Fruit fly (Drosophila melanogaster) whole organism, embryonic: ENCODE measurements around the gene CG18636.

Experiments used
- CG11560 ChIP-seq: fragments of 200-800 bp; sonication (Bioruptor generic); IDR thresholded peaks from 3 replicates; pipeline ENCODE4 v1.3.6; 2022; ENCODE audit warnings: missing biosample characterization, missing genetic modification characterization
- CG17359 ChIP-seq: fragments of 200-800 bp; sonication (Bioruptor generic); optimal IDR thresholded peaks from 3 replicates; lab custom pipeline; 2018; ENCODE audit warnings: missing biosample characterization, mild to moderate bottlenecking, missing genetic modification characterization, moderate library complexity
- CG4404 ChIP-seq: fragments of 200-800 bp; sonication (Bioruptor generic); IDR thresholded peaks from 2 replicates; pipeline ENCODE4 v1.3.6; 2022; ENCODE audit warnings: missing biosample characterization, missing genetic modification characterization
- CG7271 ChIP-seq: fragments of 200-800 bp; sonication (Bioruptor generic); optimal IDR thresholded peaks from 2 replicates; lab custom pipeline; 2018; ENCODE audit warnings: missing biosample characterization, mild to moderate bottlenecking, missing genetic modification characterization, moderate library complexity
- CG8924 ChIP-seq: fragments of 200-800 bp; optimal IDR thresholded peaks from 3 replicates; lab custom pipeline; 2019; ENCODE audit warnings: missing biosample characterization, mild to moderate bottlenecking, missing genetic modification characterization, moderate library complexity
- Nf-YA ChIP-seq: fragments of 200-800 bp; sonication (Bioruptor generic); IDR thresholded peaks from 2 replicates; pipeline ENCODE4 v1.3.6; 2022; ENCODE audit warnings: missing biosample characterization, missing genetic modification characterization
- gcm2 ChIP-seq: fragments of 200-800 bp; sonication (Bioruptor generic); optimal IDR thresholded peaks from 2 replicates; lab custom pipeline; 2016; ENCODE audit warnings: missing biosample characterization, missing genetic modification characterization
- so ChIP-seq: fragments of 200-800 bp; sonication (Bioruptor generic); IDR thresholded peaks from 3 replicates; pipeline ENCODE4 v1.3.6; 2022; ENCODE audit warnings: missing biosample characterization, missing genetic modification characterization
- zen2 ChIP-seq: fragments of 200-800 bp; sonication (Bioruptor generic); IDR thresholded peaks from 3 replicates; pipeline ENCODE4 v1.3.6; 2022; ENCODE audit warnings: missing biosample characterization, missing genetic modification characterization; ENCODE audit not compliant: partially characterized antibody

dm6 chr2L:14745068-14745467 is 39.3 kb downstream of the CG18636 start, which contains the start of gene CG42587:
- TF ChIP-seq CG8924 (no peak), CG4404 (GFP tag; lab: Robert Waterston, UW) (no peak), gcm2 (no peak), zen2 (no peak), CG7271 (tag; lab: Kevin White, UChicago) (no peak), CG17359 (tag; lab: Kevin White, UChicago) (no peak), so (GFP tag; lab: Robert Waterston, UW) (no peak), CG11560 (tag; lab: Robert Waterston, UW) (no peak), Nf-YA (GFP tag; lab: Robert Waterston, UW) (no peak)
